Worm (Caenorhabditis elegans): ENCODE results near the gene pro-2.

DNA sequence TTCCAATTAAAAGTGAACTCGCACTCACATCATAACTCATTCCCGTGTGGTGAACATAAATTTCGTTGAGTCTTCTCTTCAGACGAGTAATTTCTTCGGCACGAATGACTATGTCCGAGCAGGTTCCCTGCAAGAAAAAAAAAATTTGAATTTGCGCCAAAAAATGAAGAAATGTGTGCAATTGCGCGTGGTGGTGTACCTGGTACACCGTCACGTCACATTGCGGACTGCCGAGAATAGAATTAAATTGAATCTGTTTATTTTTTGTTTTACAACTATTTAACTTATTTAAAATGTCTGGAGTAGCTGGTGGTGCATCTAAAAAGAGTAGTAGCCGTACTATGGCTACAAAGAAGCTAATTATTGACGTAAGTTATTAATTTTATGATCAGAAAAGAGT is 44.0 kb downstream of the pro-2 start, which contains the start of gene mdt-22:
- TF ChIP-seq dsc-1 (tag; optimal IDR thresholded peaks at IDR 0.05) (peak; percentile 65), lsy-2 (tag; optimal IDR thresholded peaks at IDR 0.05) (peak; percentile 82 to 86), zip-4 (GFP tag; optimal IDR thresholded peaks at IDR 0.05) (peak; percentile 39), elt-3 (tag; optimal IDR thresholded peaks at IDR 0.05) (peak in 2 of 6 experiments; percentile 2 to 4), dpl-1 (GFP tag; optimal IDR thresholded peaks at IDR 0.05) (peak; percentile 97 to 98 (median 97)), aly-2 (tag; optimal IDR thresholded peaks at IDR 0.05) (peak; percentile 64), elt-2 (tag; optimal IDR thresholded peaks at IDR 0.05) (no peak), ztf-4 (tag; optimal IDR thresholded peaks at IDR 0.05) (no peak), unc-86 (tag; optimal IDR thresholded peaks at IDR 0.05) (peak; percentile 71), vab-15 (tag; optimal IDR thresholded peaks at IDR 0.05) (peak; percentile 68), lin-13 (GFP tag; optimal IDR thresholded peaks at IDR 0.05) (peak; percentile 80)
